Worm (Caenorhabditis elegans) whole organism, young adult: ENCODE measurements around the gene rrp-8.

Source experiments
- B0019.2 ChIP-seq: fragments of 200-800 bp; sonication (Bioruptor generic); conservative IDR thresholded peaks from 2 replicates; pipeline ENCODE4 v1.3.6; 2022; ENCODE audit warnings: missing genetic modification reagents, missing genetic modification characterization, missing compliant biosample characterization
- B0336.3 ChIP-seq: fragments of 200-800 bp; sonication (Bioruptor generic); IDR thresholded peaks from 2 replicates; pipeline ENCODE4 v1.3.6; 2022; ENCODE audit warnings: missing genetic modification characterization, missing compliant biosample characterization
- F10E7.11 ChIP-seq: sonication (generic microtip); optimal IDR thresholded peaks from 2 replicates; lab custom pipeline; 2017; ENCODE audit warnings: mild to moderate bottlenecking, missing genetic modification characterization, moderate library complexity, missing compliant biosample characterization
- F23B12.7 ChIP-seq: sonication (generic microtip); optimal IDR thresholded peaks from 2 replicates; lab custom pipeline; 2017; ENCODE audit warnings: missing genetic modification characterization, mild to moderate bottlenecking, missing compliant biosample characterization, antibody characterized with exemption, moderate library complexity; ENCODE audit not compliant: insufficient read depth
- F39B2.1 ChIP-seq: fragments of 200-800 bp; sonication (Bioruptor generic); IDR thresholded peaks from 2 replicates; pipeline ENCODE4 v1.3.6; 2022; ENCODE audit warnings: missing genetic modification reagents, missing genetic modification characterization, missing compliant biosample characterization
- F49E8.2 ChIP-seq: sonication (generic microtip); optimal IDR thresholded peaks from 3 replicates; lab custom pipeline; 2017; ENCODE audit warnings: missing genetic modification characterization, mild to moderate bottlenecking, missing compliant biosample characterization, antibody characterized with exemption, moderate library complexity; ENCODE audit not compliant: insufficient read depth
- F57C9.4 ChIP-seq: sonication (generic microtip); optimal IDR thresholded peaks from 2 replicates; lab custom pipeline; 2017; ENCODE audit warnings: mild to moderate bottlenecking, missing genetic modification characterization, missing compliant biosample characterization
- K11D2.4 ChIP-seq: fragments of 200-800 bp; sonication (Bioruptor generic); IDR thresholded peaks from 2 replicates; pipeline ENCODE4 v1.3.6; 2022; ENCODE audit warnings: missing genetic modification reagents, missing genetic modification characterization, missing compliant biosample characterization
- K12H6.12 ChIP-seq: fragments of 200-800 bp; sonication (Bioruptor generic); optimal IDR thresholded peaks from 2 replicates; lab custom pipeline; 2018; ENCODE audit warnings: mild to moderate bottlenecking, missing genetic modification characterization, missing compliant biosample characterization
- Y53F4B.3 ChIP-seq: fragments of 200-800 bp; sonication (Bioruptor generic); IDR thresholded peaks from 2 replicates; pipeline ENCODE4 v1.3.6; 2022; ENCODE audit warnings: missing genetic modification reagents, missing genetic modification characterization, missing compliant biosample characterization
- Y53G8AR.9 ChIP-seq: fragments of 200-800 bp; sonication (Bioruptor generic); conservative IDR thresholded peaks from 2 replicates; pipeline ENCODE4 v1.3.6; 2022; ENCODE audit warnings: missing genetic modification reagents, missing genetic modification characterization, missing compliant biosample characterization
- ZK185.1 ChIP-seq: sonication (generic microtip); optimal IDR thresholded peaks from 2 replicates; lab custom pipeline; 2016; ENCODE audit warnings: mild to moderate bottlenecking, missing genetic modification characterization, missing compliant biosample characterization; ENCODE audit not compliant: poor library complexity, severe bottlenecking
- ama-1 ChIP-seq, 3 experiments: fragments of 150-350 bp in 1 of 3; sonication (generic microtip) in 2 of 3; optimal IDR thresholded peaks; 2 replicates each; lab custom pipeline; 2014 to 2018; ENCODE audit warnings: missing biosample characterization in 2 of 3, missing genetic modification characterization in 2 of 3, missing genetic modification reagents in 2 of 3
- athp-1 ChIP-seq: sonication (generic microtip); optimal IDR thresholded peaks from 2 replicates; lab custom pipeline; 2017; ENCODE audit warnings: mild to moderate bottlenecking, missing genetic modification characterization, missing compliant biosample characterization
- attf-6 ChIP-seq: fragments of 200-800 bp; sonication (Bioruptor generic); IDR thresholded peaks from 2 replicates; pipeline ENCODE4 v1.3.6; 2022; ENCODE audit warnings: missing genetic modification reagents, missing genetic modification characterization, missing compliant biosample characterization
- bed-2 ChIP-seq: fragments of 200-800 bp; sonication (Bioruptor generic); IDR thresholded peaks from 2 replicates; pipeline ENCODE4 v1.3.6; 2022; ENCODE audit warnings: missing genetic modification reagents, missing genetic modification characterization, missing compliant biosample characterization
- ceh-40 ChIP-seq: fragments of 200-800 bp; sonication (Bioruptor generic); IDR thresholded peaks from 2 replicates; pipeline ENCODE4 v1.3.6; 2022; ENCODE audit warnings: missing genetic modification characterization, missing compliant biosample characterization
- die-1 ChIP-seq: sonication (generic microtip); optimal IDR thresholded peaks from 2 replicates; lab custom pipeline; 2016; ENCODE audit warnings: missing genotype, mild to moderate bottlenecking, missing genetic modification characterization, missing compliant biosample characterization
- dox-1 ChIP-seq: fragments of 200-800 bp; sonication (Bioruptor generic); IDR thresholded peaks from 2 replicates; pipeline ENCODE4 v1.3.6; 2022; ENCODE audit warnings: missing genetic modification reagents, missing genetic modification characterization, missing compliant biosample characterization
- dpff-1 ChIP-seq: sonication (generic microtip); optimal IDR thresholded peaks from 2 replicates; lab custom pipeline; 2017; ENCODE audit warnings: mild to moderate bottlenecking, missing genetic modification characterization, missing compliant biosample characterization
- him-1 ChIP-seq: sonication (generic microtip); optimal IDR thresholded peaks from 2 replicates; lab custom pipeline; 2016; ENCODE audit warnings: missing genotype, missing genetic modification reagents, missing genetic modification characterization, missing compliant biosample characterization
- hmg-1.2 ChIP-seq: fragments of 200-800 bp; sonication (Bioruptor generic); IDR thresholded peaks from 2 replicates; pipeline ENCODE4 v1.3.6; 2022; ENCODE audit warnings: missing genetic modification reagents, missing genetic modification characterization, missing compliant biosample characterization
- hmg-20 ChIP-seq: fragments of 200-800 bp; sonication (Bioruptor generic); IDR thresholded peaks from 2 replicates; pipeline ENCODE4 v1.3.6; 2022; ENCODE audit warnings: missing genetic modification reagents, missing genetic modification characterization, missing compliant biosample characterization
- hrde-1 ChIP-seq: sonication (generic microtip); optimal IDR thresholded peaks from 2 replicates; lab custom pipeline; 2016; ENCODE audit warnings: missing genetic modification characterization, mild to moderate bottlenecking, missing compliant biosample characterization, moderate library complexity, missing genotype, missing genetic modification reagents, borderline replicate concordance
- lag-1 ChIP-seq: fragments of 200-800 bp; sonication (Bioruptor generic); IDR thresholded peaks from 2 replicates; pipeline ENCODE4 v1.3.6; 2022; ENCODE audit warnings: missing genetic modification reagents, missing genetic modification characterization, missing compliant biosample characterization
- let-607 ChIP-seq, 2 experiments: fragments of 200-800 bp in 1 of 2; sonication (Bioruptor generic) in 1 of 2; sonication (generic microtip) in 1 of 2; optimal IDR thresholded peaks; 2 replicates each; lab custom pipeline; 2016 to 2018; ENCODE audit warnings: mild to moderate bottlenecking in 2 of 2, missing compliant biosample characterization in 2 of 2, missing genetic modification characterization in 2 of 2, moderate library complexity in 2 of 2, missing genotype in 1 of 2
- lin-40 ChIP-seq: sonication (generic microtip); optimal IDR thresholded peaks from 2 replicates; lab custom pipeline; 2016; ENCODE audit warnings: missing genetic modification characterization, mild to moderate bottlenecking, missing compliant biosample characterization, missing genotype, missing genetic modification reagents
- lsl-1 ChIP-seq: fragments of 200-800 bp; sonication (Bioruptor generic); optimal IDR thresholded peaks from 2 replicates; lab custom pipeline; 2018; ENCODE audit warnings: mild to moderate bottlenecking, missing genetic modification characterization, moderate library complexity, missing compliant biosample characterization
- madf-3 ChIP-seq: fragments of 200-800 bp; sonication (Bioruptor generic); IDR thresholded peaks from 2 replicates; pipeline ENCODE4 v1.3.6; 2022; ENCODE audit warnings: missing genetic modification reagents, missing genetic modification characterization, missing compliant biosample characterization
- mcd-1 ChIP-seq: fragments of 200-800 bp; sonication (Bioruptor generic); IDR thresholded peaks from 2 replicates; pipeline ENCODE4 v1.3.6; 2022; ENCODE audit warnings: missing genetic modification reagents, missing genetic modification characterization, missing compliant biosample characterization
- mxl-1 ChIP-seq: sonication (generic microtip); optimal IDR thresholded peaks from 2 replicates; lab custom pipeline; 2016; ENCODE audit warnings: missing genetic modification characterization, missing compliant biosample characterization
- nfyb-1 ChIP-seq: fragments of 200-800 bp; sonication (Bioruptor generic); IDR thresholded peaks from 2 replicates; pipeline ENCODE4 v1.3.6; 2022; ENCODE audit warnings: missing genetic modification reagents, missing genetic modification characterization, missing compliant biosample characterization
- nhr-27 ChIP-seq: fragments of 200-800 bp; sonication (Bioruptor generic); optimal IDR thresholded peaks from 2 replicates; lab custom pipeline; 2018; ENCODE audit warnings: mild to moderate bottlenecking, missing genetic modification characterization, moderate library complexity, missing compliant biosample characterization
- nhr-80 ChIP-seq: sonication (generic microtip); optimal IDR thresholded peaks from 2 replicates; lab custom pipeline; 2016; ENCODE audit warnings: missing genetic modification characterization, missing compliant biosample characterization
- pbrm-1 ChIP-seq: fragments of 200-800 bp; sonication (Bioruptor generic); IDR thresholded peaks from 2 replicates; pipeline ENCODE4 v1.3.6; 2022; ENCODE audit warnings: missing genetic modification reagents, missing genetic modification characterization, missing compliant biosample characterization
- pha-4 ChIP-seq: fragments of 150-350 bp; sonication (generic microtip); optimal IDR thresholded peaks from 2 replicates; lab custom pipeline; 2014; ENCODE audit warnings: missing biosample characterization, missing genetic modification reagents, missing genetic modification characterization
- rcor-1 ChIP-seq: fragments of 200-800 bp; sonication (Bioruptor generic); IDR thresholded peaks from 2 replicates; pipeline ENCODE4 v1.3.6; 2022; ENCODE audit warnings: missing genetic modification reagents, missing genetic modification characterization, missing compliant biosample characterization
- snpc-3.4 ChIP-seq: sonication (generic microtip); optimal IDR thresholded peaks from 2 replicates; lab custom pipeline; 2017; ENCODE audit warnings: missing genetic modification characterization, mild to moderate bottlenecking, missing compliant biosample characterization, antibody characterized with exemption, moderate library complexity, missing genotype, missing genetic modification reagents
- sptf-2 ChIP-seq: fragments of 200-800 bp; sonication (Bioruptor generic); optimal IDR thresholded peaks from 2 replicates; lab custom pipeline; 2018; ENCODE audit warnings: mild to moderate bottlenecking, missing genetic modification characterization, missing compliant biosample characterization
- tlf-1 ChIP-seq: fragments of 200-800 bp; sonication (Bioruptor generic); optimal IDR thresholded peaks from 2 replicates; lab custom pipeline; 2018; ENCODE audit warnings: mild to moderate bottlenecking, missing genetic modification characterization, missing compliant biosample characterization
- unc-130 ChIP-seq: sonication (generic microtip); optimal IDR thresholded peaks from 2 replicates; lab custom pipeline; 2016; ENCODE audit warnings: missing genetic modification reagents, missing genetic modification characterization, missing compliant biosample characterization
- xnd-1 ChIP-seq: sonication (generic microtip); optimal IDR thresholded peaks from 2 replicates; lab custom pipeline; 2016; ENCODE audit warnings: missing genotype, missing genetic modification reagents, missing genetic modification characterization, missing compliant biosample characterization
- zfh-2 ChIP-seq: fragments of 200-800 bp; sonication (Bioruptor generic); conservative IDR thresholded peaks from 2 replicates; pipeline ENCODE4 v1.3.6; 2022; ENCODE audit warnings: missing genetic modification reagents, missing genetic modification characterization, missing compliant biosample characterization
- ztf-22 ChIP-seq: fragments of 200-800 bp; sonication (Bioruptor generic); optimal IDR thresholded peaks from 2 replicates; lab custom pipeline; 2018; ENCODE audit warnings: mild to moderate bottlenecking, missing genetic modification characterization, moderate library complexity, missing compliant biosample characterization
- ztf-26 ChIP-seq: sonication (generic microtip); optimal IDR thresholded peaks from 2 replicates; lab custom pipeline; 2017; ENCODE audit warnings: missing genetic modification characterization, missing compliant biosample characterization

The rrp-8 gene

DNA sequence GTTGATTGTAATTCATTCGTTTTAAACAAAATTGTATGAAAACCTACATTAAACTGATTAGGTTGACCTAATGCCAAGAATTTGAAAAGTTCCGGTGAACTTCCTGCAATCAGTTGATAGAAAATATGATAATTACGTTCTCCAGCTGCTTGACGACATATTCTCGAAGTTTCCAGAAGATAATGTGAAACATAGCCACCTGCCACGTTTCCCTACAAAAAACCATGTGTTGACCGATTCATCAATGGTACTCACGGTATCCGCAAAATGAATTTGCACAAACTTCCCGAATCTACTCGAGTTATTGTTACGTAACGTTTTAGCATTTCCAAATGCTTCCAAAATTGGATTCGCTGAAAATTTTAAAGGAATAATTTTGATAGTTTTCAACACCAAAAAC, 42.0 kb downstream of the rrp-8 start:
- TF ChIP-seq lag-1 (GFP tag; lab: Robert Waterston, UW) = no peak
- no peak for TF ChIP-seq attf-6 (GFP tag; lab: Robert Waterston, UW)
- TF ChIP-seq xnd-1 = no peak
- no peak for TF ChIP-seq F39B2.1 (GFP tag; lab: Robert Waterston, UW)
- no peak for TF ChIP-seq hrde-1 (tag; lab: Kevin White, UChicago)
- TF ChIP-seq nhr-27 (tag; lab: Kevin White, UChicago) = no peak
- TF ChIP-seq F23B12.7 (tag; lab: Kevin White, UChicago) = no peak
- no peak for TF ChIP-seq ceh-40 (GFP tag; lab: Robert Waterston, UW)
- no peak for TF ChIP-seq tlf-1 (GFP tag; lab: Kevin White, UChicago)
- TF ChIP-seq ama-1 (optimal IDR thresholded peaks at IDR 0.05; lab: Kevin White, UChicago) = no peak
- no peak for TF ChIP-seq ama-1 (GFP tag; optimal IDR thresholded peaks at IDR 0.05; lab: Kevin White, UChicago)
- TF ChIP-seq F49E8.2 (tag; lab: Kevin White, UChicago) = no peak
- TF ChIP-seq K12H6.12 (tag; lab: Kevin White, UChicago) = no peak
- TF ChIP-seq dox-1 (GFP tag; lab: Robert Waterston, UW) = no peak
- no peak for TF ChIP-seq nfyb-1
- no peak for TF ChIP-seq ZK185.1 (tag; lab: Kevin White, UChicago)
- no peak for TF ChIP-seq die-1 (tag; lab: Kevin White, UChicago)
- TF ChIP-seq rcor-1 (GFP tag; lab: Robert Waterston, UW) = no peak
- TF ChIP-seq him-1 (tag; lab: Kevin White, UChicago) = no peak
- TF ChIP-seq hmg-20 (GFP tag; lab: Robert Waterston, UW) = no peak

DNA sequence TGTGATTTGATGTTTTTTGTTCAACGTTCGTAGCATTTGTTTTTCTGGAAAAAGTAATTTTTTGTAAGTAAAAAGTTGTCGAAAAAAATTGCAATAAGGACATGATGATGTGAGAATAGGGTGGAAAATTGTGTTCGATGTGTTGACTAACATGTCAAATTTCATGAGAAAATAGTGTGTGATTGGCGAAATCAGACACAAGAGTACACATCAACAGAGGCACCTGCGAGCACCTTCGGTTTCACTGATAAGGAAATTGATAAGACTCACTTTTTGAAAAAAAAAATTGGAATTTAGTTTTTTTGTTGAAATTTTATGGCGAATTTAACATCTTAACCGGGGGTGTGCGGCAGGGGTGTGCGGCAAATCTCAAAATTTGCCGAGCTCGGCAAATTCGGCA, 44.2 kb downstream of the rrp-8 start, which contains the start of gene hum-8:
hum-8 (minus strand) TSS at position 46 of the 400 bp plus-strand sequence.
- TF ChIP-seq nhr-80 (tag; lab: Kevin White, UChicago) = peak; percentile 83
- no peak for TF ChIP-seq Y53G8AR.9
- TF ChIP-seq Y53F4B.3 (GFP tag; lab: Robert Waterston, UW) = no peak
- TF ChIP-seq K11D2.4 (GFP tag; lab: Robert Waterston, UW) = no peak
- TF ChIP-seq F10E7.11 (tag; lab: Kevin White, UChicago) = no peak
- no peak for TF ChIP-seq mxl-1 (tag; lab: Kevin White, UChicago)
- TF ChIP-seq mcd-1 (GFP tag; lab: Robert Waterston, UW) = no peak
- no peak for TF ChIP-seq pbrm-1 (GFP tag; lab: Robert Waterston, UW)
- no peak for TF ChIP-seq let-607 (tag; optimal IDR thresholded peaks at IDR 0.05; lab: Kevin White, UChicago)
- TF ChIP-seq madf-3 = no peak
- no peak for TF ChIP-seq F57C9.4
- peak; percentile 58 for TF ChIP-seq pha-4
- TF ChIP-seq nfyb-1 = no peak

DNA sequence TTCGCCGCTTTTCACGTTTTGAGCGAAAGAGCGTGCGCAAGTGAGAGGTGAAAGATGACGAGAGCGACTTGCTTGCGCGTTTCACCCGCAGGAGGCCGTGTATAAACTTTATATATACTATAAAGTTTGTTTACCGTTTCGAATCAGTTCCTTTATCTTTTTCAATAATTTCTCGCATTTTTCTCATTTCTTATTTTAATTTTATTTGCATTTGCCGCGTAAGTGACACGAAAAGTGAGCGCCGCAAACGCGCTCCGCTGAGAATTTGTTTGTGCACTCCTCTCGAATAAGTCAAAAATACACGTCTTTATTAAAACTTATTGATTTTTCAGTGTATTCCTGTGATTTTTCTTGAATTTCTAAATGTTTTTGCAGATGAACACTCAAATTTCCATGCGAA, 47.3 kb downstream of the rrp-8 start, which contains the start of gene mrpl-55:
mrpl-55 (plus strand) TSS at position 364 of the 400 bp plus-strand sequence.
- TF ChIP-seq lsl-1 = peak; percentile 25
- TF ChIP-seq B0336.3 (GFP tag; lab: Robert Waterston, UW) = peak; percentile 40; the same call in 1 of the 2 replicates
- TF ChIP-seq snpc-3.4 = peak; percentile 41
- peak; percentile 18 for TF ChIP-seq unc-130 (GFP tag; lab: Kevin White, UChicago)
- TF ChIP-seq ztf-22 (GFP tag; lab: Kevin White, UChicago) = no peak
- TF ChIP-seq dpff-1 (tag; lab: Kevin White, UChicago) = no peak
- peak; percentile 63; the same call in 1 of the 2 replicates for TF ChIP-seq dox-1 (GFP tag; lab: Robert Waterston, UW)
- TF ChIP-seq B0019.2 (GFP tag; lab: Robert Waterston, UW) = 0 out of 2 replicates have a peak, but pooled peaks have one; percentile 9
- peak; percentile 29 for TF ChIP-seq K12H6.12 (tag; lab: Kevin White, UChicago)
- peak; percentile 68 for TF ChIP-seq ztf-26 (tag; lab: Kevin White, UChicago)
- peak; percentile 79 for TF ChIP-seq lin-40 (tag; lab: Kevin White, UChicago)
- TF ChIP-seq hmg-1.2 (GFP tag; lab: Robert Waterston, UW) = peak; percentile 73
- peak; percentile 13; the same call in 1 of the 2 replicates for TF ChIP-seq K11D2.4 (GFP tag; lab: Robert Waterston, UW)
- TF ChIP-seq bed-2 = no peak
- no peak for TF ChIP-seq zfh-2 (GFP tag; lab: Robert Waterston, UW)
- TF ChIP-seq sptf-2 = no peak
- peak; percentile 49 for TF ChIP-seq athp-1 (tag; lab: Kevin White, UChicago)
- TF ChIP-seq tlf-1 (GFP tag; lab: Kevin White, UChicago) = peak; percentile 27
- peak; percentile 30 for TF ChIP-seq F23B12.7 (tag; lab: Kevin White, UChicago)
